Fruit fly (Drosophila melanogaster) whole organism, embryonic: ENCODE data around the gene CG43813.

Experiments
- ATbp ChIP-seq: fragments of 200-800 bp; sonication (Bioruptor generic); optimal IDR thresholded peaks from 2 replicates; lab custom pipeline; 2017; ENCODE audit warnings: missing biosample characterization, mild to moderate bottlenecking, missing genetic modification characterization, missing genetic modification reagents
- CG10431 ChIP-seq: fragments of 200-800 bp; sonication (Bioruptor generic); optimal IDR thresholded peaks from 3 replicates; lab custom pipeline; 2018; ENCODE audit warnings: missing biosample characterization, mild to moderate bottlenecking, missing genetic modification characterization
- CG12155 ChIP-seq: fragments of 200-800 bp; sonication (Bioruptor generic); optimal IDR thresholded peaks from 3 replicates; lab custom pipeline; 2016; ENCODE audit warnings: missing biosample characterization, missing genetic modification characterization
- CG12236 ChIP-seq: fragments of 200-800 bp; sonication (Bioruptor generic); optimal IDR thresholded peaks from 2 replicates; lab custom pipeline; 2016; ENCODE audit warnings: missing biosample characterization, missing genetic modification characterization
- CG14050 ChIP-seq: fragments of 200-800 bp; sonication (Bioruptor generic); IDR thresholded peaks from 3 replicates; pipeline ENCODE4 v1.3.6; 2022; ENCODE audit warnings: missing biosample characterization, missing genetic modification characterization
- CG14441 ChIP-seq: fragments of 200-800 bp; sonication (Bioruptor generic); IDR thresholded peaks from 2 replicates; pipeline ENCODE4 v1.3.6; 2022; ENCODE audit warnings: missing biosample characterization, missing genetic modification characterization
- CG15269 ChIP-seq: fragments of 200-800 bp; sonication (Bioruptor generic); optimal IDR thresholded peaks from 2 replicates; lab custom pipeline; 2018; ENCODE audit warnings: missing biosample characterization, mild to moderate bottlenecking, missing genetic modification characterization, moderate library complexity
- CG17328 ChIP-seq: fragments of 200-800 bp; sonication (Bioruptor generic); IDR thresholded peaks from 2 replicates; pipeline ENCODE4 v1.3.6; 2022; ENCODE audit warnings: missing biosample characterization, missing genetic modification characterization
- CG18011 ChIP-seq: fragments of 200-800 bp; sonication (Bioruptor generic); optimal IDR thresholded peaks from 2 replicates; lab custom pipeline; 2017; ENCODE audit warnings: missing biosample characterization, missing genetic modification characterization, mild to moderate bottlenecking, moderate library complexity, missing genotype
- CG30431 ChIP-seq: fragments of 200-800 bp; sonication (Bioruptor generic); optimal IDR thresholded peaks from 2 replicates; lab custom pipeline; 2017; ENCODE audit warnings: missing biosample characterization, missing genetic modification characterization
- CG31365 ChIP-seq: fragments of 200-800 bp; sonication (Bioruptor generic); optimal IDR thresholded peaks from 2 replicates; lab custom pipeline; 2018; ENCODE audit warnings: missing biosample characterization, mild to moderate bottlenecking, missing genetic modification characterization
- CG31388 ChIP-seq: fragments of 200-800 bp; sonication (Bioruptor generic); optimal IDR thresholded peaks from 2 replicates; lab custom pipeline; 2016; ENCODE audit warnings: missing biosample characterization, missing genetic modification characterization
- CG33213 ChIP-seq: fragments of 200-800 bp; sonication (Bioruptor generic); optimal IDR thresholded peaks from 3 replicates; lab custom pipeline; 2016; ENCODE audit warnings: missing biosample characterization, missing genetic modification characterization
- CG33557 ChIP-seq: fragments of 200-800 bp; sonication (Bioruptor generic); optimal IDR thresholded peaks from 2 replicates; lab custom pipeline; 2019; ENCODE audit warnings: missing biosample characterization, mild to moderate bottlenecking, missing genetic modification characterization, moderate library complexity
- CG34376 ChIP-seq: fragments of 200-800 bp; sonication (Bioruptor generic); optimal IDR thresholded peaks from 2 replicates; lab custom pipeline; 2018; ENCODE audit warnings: missing biosample characterization, mild to moderate bottlenecking, missing genetic modification characterization
- CG34422 ChIP-seq: fragments of 200-800 bp; sonication (Bioruptor generic); IDR thresholded peaks from 3 replicates; pipeline ENCODE4 v1.3.6; 2022; ENCODE audit warnings: missing biosample characterization, missing genetic modification characterization
- CG3847 ChIP-seq: fragments of 200-800 bp; sonication (Bioruptor generic); IDR thresholded peaks from 2 replicates; pipeline ENCODE4 v1.3.6; 2022; ENCODE audit warnings: missing biosample characterization, missing genetic modification characterization
- CG6683 ChIP-seq: fragments of 200-800 bp; sonication (Bioruptor generic); optimal IDR thresholded peaks from 2 replicates; lab custom pipeline; 2017; ENCODE audit warnings: missing biosample characterization, mild to moderate bottlenecking, missing genetic modification characterization, missing genetic modification reagents
- CG6689 ChIP-seq: fragments of 200-800 bp; sonication (Bioruptor generic); IDR thresholded peaks from 2 replicates; pipeline ENCODE4 v1.3.6; 2022; ENCODE audit warnings: missing biosample characterization, missing genetic modification characterization
- CG7963 ChIP-seq: fragments of 200-800 bp; sonication (Bioruptor generic); IDR thresholded peaks from 3 replicates; pipeline ENCODE4 v1.3.6; 2022; ENCODE audit warnings: missing biosample characterization, missing genetic modification characterization; ENCODE audit not compliant: partially characterized antibody
- CG8478 ChIP-seq: fragments of >200 bp; optimal IDR thresholded peaks from 2 replicates; lab custom pipeline; 2018
- CG9609 ChIP-seq: fragments of 200-800 bp; sonication (Bioruptor generic); optimal IDR thresholded peaks from 3 replicates; lab custom pipeline; 2016; ENCODE audit warnings: missing biosample characterization, missing genetic modification characterization
- CG9817 ChIP-seq: fragments of 200-800 bp; sonication (Bioruptor generic); optimal IDR thresholded peaks from 2 replicates; lab custom pipeline; 2018; ENCODE audit warnings: missing biosample characterization, mild to moderate bottlenecking, missing genetic modification characterization, moderate library complexity
- CTCF ChIP-seq: fragments of 200-800 bp; sonication (Bioruptor generic); optimal IDR thresholded peaks from 2 replicates; lab custom pipeline; 2017; ENCODE audit warnings: missing biosample characterization, mild to moderate bottlenecking, missing genetic modification characterization, moderate library complexity
- D ChIP-seq, 2 experiments: fragments of 200-800 bp in 1 of 2; fragments of >200 bp in 1 of 2; sonication (Bioruptor generic) in 1 of 2; optimal IDR thresholded peaks; 2 replicates in 1 of 2; 3 replicates in 1 of 2; lab custom pipeline; 2017; ENCODE audit warnings: mild to moderate bottlenecking in 1 of 2, missing biosample characterization in 1 of 2, missing genetic modification characterization in 1 of 2, missing genetic modification reagents in 1 of 2
- Dip2 ChIP-seq: fragments of 200-800 bp; sonication (Bioruptor generic); IDR thresholded peaks from 2 replicates; pipeline ENCODE4 v1.3.6; 2022; ENCODE audit warnings: missing biosample characterization, missing genetic modification characterization
- Doc2 ChIP-seq: fragments of 200-800 bp; sonication (Bioruptor generic); IDR thresholded peaks from 2 replicates; pipeline ENCODE4 v1.3.6; 2022; ENCODE audit warnings: missing biosample characterization, missing genetic modification characterization
- HLH4C ChIP-seq: fragments of 200-800 bp; sonication (Bioruptor generic); IDR thresholded peaks from 3 replicates; pipeline ENCODE4 v1.3.6; 2022; ENCODE audit warnings: missing biosample characterization, missing genetic modification characterization; ENCODE audit not compliant: partially characterized antibody
- Hr39 ChIP-seq: fragments of >200 bp; optimal IDR thresholded peaks from 2 replicates; lab custom pipeline; 2017
- Mad ChIP-seq: fragments of 200-800 bp; sonication (Bioruptor generic); optimal IDR thresholded peaks from 2 replicates; lab custom pipeline; 2016; ENCODE audit warnings: missing biosample characterization, missing genetic modification characterization
- Mrtf ChIP-seq: fragments of 200-800 bp; sonication (Bioruptor generic); IDR thresholded peaks from 3 replicates; pipeline ENCODE4 v1.3.6; 2022; ENCODE audit warnings: missing biosample characterization, missing genetic modification characterization
- NK7.1 ChIP-seq: fragments of 200-800 bp; sonication (Bioruptor generic); optimal IDR thresholded peaks from 3 replicates; lab custom pipeline; 2016; ENCODE audit warnings: missing biosample characterization, missing genetic modification characterization
- Optix ChIP-seq: fragments of 200-800 bp; sonication (Bioruptor generic); IDR thresholded peaks from 3 replicates; pipeline ENCODE4 v1.3.6; 2022; ENCODE audit warnings: missing biosample characterization, missing genetic modification characterization
- Poxn ChIP-seq: fragments of 200-800 bp; sonication (Bioruptor generic); IDR thresholded peaks from 2 replicates; pipeline ENCODE4 v1.3.6; 2022; ENCODE audit warnings: missing biosample characterization, missing genetic modification characterization
- Usf ChIP-seq: fragments of 200-800 bp; sonication (Bioruptor generic); optimal IDR thresholded peaks from 2 replicates; lab custom pipeline; 2017; ENCODE audit warnings: missing genotype, missing biosample characterization, missing genetic modification characterization
- ab ChIP-seq: fragments of 200-800 bp; sonication (Bioruptor generic); optimal IDR thresholded peaks from 2 replicates; lab custom pipeline; 2016; ENCODE audit warnings: missing biosample characterization, missing genetic modification characterization
- abd-A ChIP-seq: fragments of 200-800 bp; sonication (Bioruptor generic); optimal IDR thresholded peaks from 3 replicates; lab custom pipeline; 2019; ENCODE audit warnings: missing biosample characterization, mild to moderate bottlenecking, missing genetic modification characterization, moderate library complexity
- aop ChIP-seq: fragments of 200-800 bp; sonication (Bioruptor generic); IDR thresholded peaks from 2 replicates; pipeline ENCODE4 v1.3.6; 2022; ENCODE audit warnings: missing biosample characterization, missing genetic modification characterization
- ato ChIP-seq: fragments of 200-800 bp; sonication (Bioruptor generic); IDR thresholded peaks from 2 replicates; pipeline ENCODE4 v1.3.6; 2022; ENCODE audit warnings: missing biosample characterization, missing genetic modification characterization; ENCODE audit not compliant: partially characterized antibody
- cg ChIP-seq: fragments of 200-800 bp; sonication (Bioruptor generic); optimal IDR thresholded peaks from 3 replicates; lab custom pipeline; 2019; ENCODE audit warnings: missing biosample characterization, mild to moderate bottlenecking, missing genetic modification characterization, moderate library complexity
- chm ChIP-seq: fragments of 200-800 bp; sonication (Bioruptor generic); IDR thresholded peaks from 2 replicates; pipeline ENCODE4 v1.3.6; 2022; ENCODE audit warnings: missing biosample characterization, missing genetic modification characterization
- eve ChIP-seq, 2 experiments: fragments of >200 bp; optimal IDR thresholded peaks; 2 replicates each; lab custom pipeline; 2017; ENCODE audit warnings: missing biosample characterization in 2 of 2, missing genetic modification characterization in 2 of 2
- gcm2 ChIP-seq: fragments of 200-800 bp; sonication (Bioruptor generic); optimal IDR thresholded peaks from 2 replicates; lab custom pipeline; 2016; ENCODE audit warnings: missing biosample characterization, missing genetic modification characterization
- hbn ChIP-seq: fragments of 200-800 bp; sonication (Bioruptor generic); IDR thresholded peaks from 2 replicates; pipeline ENCODE4 v1.3.6; 2022; ENCODE audit warnings: missing biosample characterization, missing genetic modification characterization; ENCODE audit not compliant: partially characterized antibody
- hth ChIP-seq: fragments of >200 bp; optimal IDR thresholded peaks from 2 replicates; lab custom pipeline; 2017; ENCODE audit warnings: inconsistent platforms
- mirr ChIP-seq: fragments of 200-800 bp; sonication (Bioruptor generic); optimal IDR thresholded peaks from 3 replicates; lab custom pipeline; 2018; ENCODE audit warnings: missing biosample characterization, mild to moderate bottlenecking, missing genetic modification characterization
- onecut ChIP-seq: fragments of 200-800 bp; sonication (Bioruptor generic); IDR thresholded peaks from 2 replicates; pipeline ENCODE4 v1.3.6; 2022; ENCODE audit warnings: missing biosample characterization, missing genetic modification characterization
- salm ChIP-seq: fragments of 200-800 bp; sonication (Bioruptor generic); optimal IDR thresholded peaks from 2 replicates; lab custom pipeline; 2018; ENCODE audit warnings: missing biosample characterization, mild to moderate bottlenecking, missing genetic modification characterization
- sima ChIP-seq: fragments of 200-800 bp; sonication (Bioruptor generic); optimal IDR thresholded peaks from 2 replicates; lab custom pipeline; 2016; ENCODE audit warnings: missing biosample characterization, missing genetic modification characterization
- tup ChIP-seq: fragments of 200-800 bp; sonication (Bioruptor generic); optimal IDR thresholded peaks from 2 replicates; lab custom pipeline; 2016; ENCODE audit warnings: missing biosample characterization, mild to moderate bottlenecking, missing genetic modification characterization, moderate library complexity
- vfl ChIP-seq: fragments of 200-800 bp; sonication (Bioruptor generic); optimal IDR thresholded peaks from 2 replicates; lab custom pipeline; 2016; ENCODE audit warnings: missing biosample characterization, missing genetic modification characterization
- wdn ChIP-seq: fragments of 200-800 bp; sonication (Bioruptor generic); IDR thresholded peaks from 2 replicates; pipeline ENCODE4 v1.3.6; 2022; ENCODE audit warnings: missing biosample characterization, missing genetic modification characterization
- wor ChIP-seq: fragments of 200-800 bp; sonication (Bioruptor generic); IDR thresholded peaks from 2 replicates; pipeline ENCODE4 v1.3.6; 2022; ENCODE audit warnings: missing biosample characterization, missing genetic modification characterization

Gene CG43813

dm6 chr2L:12350880-12351279 lies 6.8 kb upstream of the CG43813 start (continued):
- TF ChIP-seq CG8478 (lab: Kevin White, UChicago) (no peak), CG34376 (GFP tag; lab: Kevin White, UChicago) (no peak), CG17328 (GFP tag; lab: Robert Waterston, UW) (peak; percentile 72), ATbp (GFP tag; lab: Kevin White, UChicago) (peak; percentile 44), sima (GFP tag; lab: Kevin White, UChicago) (no peak), CG18011 (GFP tag; lab: Kevin White, UChicago) (no peak), Doc2 (GFP tag; lab: Robert Waterston, UW) (no peak), tup (GFP tag; lab: Kevin White, UChicago) (no peak), D (optimal IDR thresholded peaks at IDR 0.05; lab: Kevin White, UChicago) (no peak), D (GFP tag; optimal IDR thresholded peaks at IDR 0.05; lab: Kevin White, UChicago) (peak; percentile 57), CG6689 (peak; percentile 23; the same call in 1 of the 2 replicates), abd-A (no peak), CG9817 (tag; lab: Kevin White, UChicago) (no peak), onecut (GFP tag; lab: Robert Waterston, UW) (peak; percentile 47), CG34422 (GFP tag; lab: Robert Waterston, UW) (no peak; the same call in 2 of the 3 replicates), mirr (GFP tag; lab: Kevin White, UChicago) (no peak), CG10431 (GFP tag; lab: Kevin White, UChicago) (no peak), gcm2 (GFP tag; lab: Kevin White, UChicago) (no peak), salm (tag; lab: Kevin White, UChicago) (no peak), CG3847 (0 out of 2 replicates have a peak, but pooled peaks have one; percentile 10), wdn (GFP tag; lab: Robert Waterston, UW) (no peak), CG12155 (GFP tag; lab: Kevin White, UChicago) (peak; percentile 30), CG31388 (GFP tag; lab: Kevin White, UChicago) (no peak), CTCF (GFP tag; lab: Kevin White, UChicago) (no peak), vfl (GFP tag; lab: Kevin White, UChicago) (no peak), Dip2 (GFP tag; lab: Robert Waterston, UW) (no peak), CG7963 (no peak), HLH4C (GFP tag; lab: Robert Waterston, UW) (no peak), CG30431 (peak; percentile 16), Usf (no peak), eve (GFP tag; optimal IDR thresholded peaks at IDR 0.05; lab: Kevin White, UChicago) (peak; percentile 41 to 47), CG15269 (tag; lab: Kevin White, UChicago) (no peak), CG14441 (GFP tag; lab: Robert Waterston, UW) (no peak), wor (GFP tag; lab: Robert Waterston, UW) (peak; percentile 48; the same call in 1 of the 2 replicates), ab (no peak), Mad (no peak), CG12236 (peak; percentile 41), Poxn (GFP tag; lab: Robert Waterston, UW) (no peak), Optix (GFP tag; lab: Robert Waterston, UW) (peak; percentile 45; the same call in 1 of the 3 replicates), aop (GFP tag; lab: Robert Waterston, UW) (no peak), Hr39 (lab: Kevin White, UChicago) (no peak), chm (GFP tag; lab: Robert Waterston, UW) (peak; percentile 59; the same call in 1 of the 2 replicates), CG14050 (0 out of 3 replicates have a peak, but pooled peaks have one; percentile 20), CG6683 (GFP tag; lab: Kevin White, UChicago) (no peak), cg (GFP tag; lab: Kevin White, UChicago) (peak; percentile 55), CG33557 (GFP tag; lab: Kevin White, UChicago) (peak; percentile 70), NK7.1 (GFP tag; lab: Kevin White, UChicago) (no peak), hbn (no peak), hth (no peak), ato (GFP tag; lab: Robert Waterston, UW) (no peak), CG33213 (GFP tag; lab: Kevin White, UChicago) (no peak), CG9609 (peak; percentile 72), Mrtf (0 out of 3 replicates have a peak, but pooled peaks have one; percentile 38), CG31365 (no peak)
